Fruit fly (Drosophila melanogaster) whole organism, wandering third instar larva: ENCODE data around the gene CG34355.

Experiments used
- Abd-B ChIP-seq: fragments of >200 bp; optimal IDR thresholded peaks from 2 replicates; lab custom pipeline; 2017; ENCODE audit warnings: missing biosample characterization, missing genetic modification characterization
- CG32264 ChIP-seq: fragments of 200-800 bp; sonication (Bioruptor generic); optimal IDR thresholded peaks from 2 replicates; lab custom pipeline; 2016; ENCODE audit warnings: missing biosample characterization, missing genetic modification characterization
- CG9705 ChIP-seq: fragments of 200-800 bp; sonication (Bioruptor generic); optimal IDR thresholded peaks from 2 replicates; lab custom pipeline; 2018; ENCODE audit warnings: missing biosample characterization, mild to moderate bottlenecking, missing genetic modification characterization
- CrebA ChIP-seq: fragments of 200-800 bp; sonication (Bioruptor generic); optimal IDR thresholded peaks from 2 replicates; lab custom pipeline; 2016; ENCODE audit warnings: missing biosample characterization, mild to moderate bottlenecking, missing genetic modification characterization, borderline replicate concordance
- Dfd ChIP-seq: fragments of >200 bp; optimal IDR thresholded peaks from 2 replicates; lab custom pipeline; 2017; ENCODE audit warnings: missing biosample characterization, missing genetic modification characterization
- Dif ChIP-seq: fragments of 200-275, 200-300 bp; sonication (Bioruptor generic); optimal IDR thresholded peaks from 2 replicates; lab custom pipeline; 2018; ENCODE audit warnings: missing biosample characterization, missing genetic modification characterization; ENCODE audit not compliant: partially characterized antibody
- GATAd ChIP-seq: sonication (Bioruptor generic); optimal IDR thresholded peaks from 2 replicates; lab custom pipeline; 2016; ENCODE audit warnings: missing biosample characterization, missing genetic modification characterization
- HLH106 ChIP-seq: fragments of 200-800 bp; optimal IDR thresholded peaks from 3 replicates; lab custom pipeline; 2019; ENCODE audit warnings: missing biosample characterization, mild to moderate bottlenecking, missing genetic modification characterization, moderate library complexity
- Hnf4 ChIP-seq: fragments of 200-800 bp; sonication (Bioruptor generic); optimal IDR thresholded peaks from 2 replicates; lab custom pipeline; 2016; ENCODE audit warnings: missing biosample characterization, mild to moderate bottlenecking, missing genetic modification characterization
- Hr78 ChIP-seq: fragments of >200 bp; optimal IDR thresholded peaks from 2 replicates; lab custom pipeline; 2017; ENCODE audit warnings: missing biosample characterization, missing genetic modification characterization
- Hr83 ChIP-seq: fragments of 200-300 bp; sonication (Bioruptor generic); optimal IDR thresholded peaks from 2 replicates; lab custom pipeline; 2016; ENCODE audit warnings: missing biosample characterization, mild to moderate bottlenecking, missing genetic modification characterization, moderate library complexity; ENCODE audit not compliant: poor library complexity, severe bottlenecking
- Jra ChIP-seq: sonication (Bioruptor generic); optimal IDR thresholded peaks from 2 replicates; lab custom pipeline; 2016; ENCODE audit warnings: missing biosample characterization, missing genetic modification characterization
- Mio ChIP-seq: sonication (Bioruptor generic); optimal IDR thresholded peaks from 2 replicates; lab custom pipeline; 2016; ENCODE audit warnings: missing biosample characterization, missing genetic modification characterization
- Myc ChIP-seq: fragments of >200 bp; optimal IDR thresholded peaks from 2 replicates; lab custom pipeline; 2017
- N ChIP-seq: fragments of >200 bp; optimal IDR thresholded peaks from 2 replicates; lab custom pipeline; 2018; ENCODE audit warnings: missing biosample characterization, missing external identifiers, missing genetic modification characterization
- OdsH ChIP-seq: fragments of 200-800 bp; sonication (Bioruptor generic); optimal IDR thresholded peaks from 2 replicates; lab custom pipeline; 2016; ENCODE audit warnings: missing biosample characterization, mild to moderate bottlenecking, missing genetic modification characterization
- Rel ChIP-seq, 2 experiments: fragments of 200-800 bp; sonication (Bioruptor generic) in 1 of 2; optimal IDR thresholded peaks; 2 replicates in 1 of 2; 3 replicates in 1 of 2; lab custom pipeline; 2016 to 2019; ENCODE audit warnings: mild to moderate bottlenecking in 2 of 2, missing biosample characterization in 2 of 2, missing genetic modification characterization in 2 of 2, moderate library complexity in 1 of 2
- Sp1 ChIP-seq: fragments of 200-800 bp; sonication (Bioruptor generic); optimal IDR thresholded peaks from 3 replicates; lab custom pipeline; 2019; ENCODE audit warnings: missing biosample characterization, mild to moderate bottlenecking, missing genetic modification characterization, moderate library complexity
- Vsx2 ChIP-seq: fragments of 200-300, 225-300 bp; sonication (Bioruptor generic); optimal IDR thresholded peaks from 2 replicates; lab custom pipeline; 2018; ENCODE audit warnings: missing biosample characterization, missing genetic modification characterization; ENCODE audit not compliant: partially characterized antibody
- br ChIP-seq: fragments of 200-800 bp; sonication (Bioruptor generic); optimal IDR thresholded peaks from 2 replicates; lab custom pipeline; 2016; ENCODE audit warnings: missing biosample characterization, missing genetic modification characterization
- brk ChIP-seq: fragments of 200-800 bp; sonication (Bioruptor generic); optimal IDR thresholded peaks from 2 replicates; lab custom pipeline; 2016; ENCODE audit warnings: missing biosample characterization, mild to moderate bottlenecking, missing genetic modification characterization
- dl ChIP-seq, 2 experiments: fragments of 175-275, 200-275 bp in 1 of 2; fragments of 200-275 bp in 1 of 2; sonication (Bioruptor generic); optimal IDR thresholded peaks; lab custom pipeline; 2018; ENCODE audit warnings: mild to moderate bottlenecking in 2 of 2, missing biosample characterization in 2 of 2, missing genetic modification characterization in 2 of 2, moderate library complexity in 2 of 2; ENCODE audit not compliant: partially characterized antibody in 2 of 2, insufficient read depth in 1 of 2
- dmrt93B ChIP-seq: fragments of 200-800 bp; sonication (Bioruptor generic); optimal IDR thresholded peaks from 2 replicates; lab custom pipeline; 2018; ENCODE audit warnings: missing biosample characterization, mild to moderate bottlenecking, missing genetic modification characterization
- dsf ChIP-seq: sonication (Bioruptor generic); optimal IDR thresholded peaks from 2 replicates; lab custom pipeline; 2016; ENCODE audit warnings: missing biosample characterization, missing genetic modification characterization, borderline replicate concordance
- ey ChIP-seq: fragments of 200-800 bp; sonication (Bioruptor generic); optimal IDR thresholded peaks from 2 replicates; lab custom pipeline; 2016; ENCODE audit warnings: missing biosample characterization, missing genetic modification characterization
- foxo ChIP-seq, 2 experiments: fragments of 200-800 bp; sonication (Bioruptor generic); optimal IDR thresholded peaks; 2 replicates in 1 of 2; 3 replicates in 1 of 2; lab custom pipeline; 2016 to 2017; ENCODE audit warnings: missing biosample characterization in 2 of 2, missing genetic modification characterization in 2 of 2
- fru ChIP-seq: fragments of 200-800 bp; sonication (Bioruptor generic); optimal IDR thresholded peaks from 3 replicates; lab custom pipeline; 2016; ENCODE audit warnings: missing biosample characterization, mild to moderate bottlenecking, missing genetic modification characterization
- h ChIP-seq: fragments of 200-800 bp; sonication (Bioruptor generic); optimal IDR thresholded peaks from 3 replicates; lab custom pipeline; 2016; ENCODE audit warnings: missing biosample characterization, mild to moderate bottlenecking, missing genetic modification characterization
- jim ChIP-seq: fragments of 175-275, 200-325 bp; sonication (Bioruptor generic); optimal IDR thresholded peaks from 2 replicates; lab custom pipeline; 2016; ENCODE audit warnings: missing biosample characterization, mild to moderate bottlenecking, missing genetic modification characterization
- lola ChIP-seq: fragments of >200 bp; optimal IDR thresholded peaks from 2 replicates; lab custom pipeline; 2017; ENCODE audit warnings: missing biosample characterization, missing genetic modification characterization
- pan ChIP-seq: fragments of >200 bp; optimal IDR thresholded peaks from 2 replicates; lab custom pipeline; 2017
- psq ChIP-seq: fragments of 200-800 bp; sonication (Bioruptor generic); optimal IDR thresholded peaks from 3 replicates; lab custom pipeline; 2017; ENCODE audit warnings: missing biosample characterization, mild to moderate bottlenecking, missing genetic modification characterization, moderate library complexity
- rgr ChIP-seq: fragments of 200-800 bp; sonication (Bioruptor generic); optimal IDR thresholded peaks from 3 replicates; lab custom pipeline; 2016; ENCODE audit warnings: missing biosample characterization, mild to moderate bottlenecking, missing genetic modification characterization
- sage ChIP-seq: fragments of 200-800 bp; sonication (Bioruptor generic); optimal IDR thresholded peaks from 2 replicates; lab custom pipeline; 2016; ENCODE audit warnings: missing biosample characterization, mild to moderate bottlenecking, missing genetic modification characterization
- sv ChIP-seq: fragments of 200-800 bp; sonication (Bioruptor generic); optimal IDR thresholded peaks from 3 replicates; lab custom pipeline; 2016; ENCODE audit warnings: missing biosample characterization, missing genetic modification characterization
- tai ChIP-seq: sonication (Bioruptor generic); optimal IDR thresholded peaks from 2 replicates; lab custom pipeline; 2016; ENCODE audit warnings: missing biosample characterization, missing genetic modification characterization
- usp ChIP-seq: fragments of >200 bp; optimal IDR thresholded peaks from 2 replicates; lab custom pipeline; 2017; ENCODE audit warnings: missing biosample characterization, missing genetic modification characterization
- woc ChIP-seq: sonication (Bioruptor generic); optimal IDR thresholded peaks from 2 replicates; lab custom pipeline; 2016; ENCODE audit warnings: missing biosample characterization, mild to moderate bottlenecking, missing genetic modification characterization

The CG34355 gene

dm6 chr3R:23783403-23783757 is 20.3 kb upstream of the CG34355 start:
- TF ChIP-seq Rel (GFP tag; optimal IDR thresholded peaks at IDR 0.05; lab: Kevin White, UChicago) (no peak), Rel (tag; optimal IDR thresholded peaks at IDR 0.05; lab: Kevin White, UChicago) (no peak), Dfd (GFP tag; lab: Kevin White, UChicago) (no peak), jim (GFP tag; lab: Kevin White, UChicago) (no peak), Hr78 (GFP tag; lab: Kevin White, UChicago) (no peak), sv (GFP tag; lab: Kevin White, UChicago) (no peak)

- no peak for TF ChIP-seq Hr83 (GFP tag; lab: Kevin White, UChicago)
- TF ChIP-seq sv (GFP tag; lab: Kevin White, UChicago), result peak; percentile 13
- TF ChIP-seq Hnf4, result no peak
- no peak for TF ChIP-seq brk (GFP tag; lab: Kevin White, UChicago)
- TF ChIP-seq Mio, result no peak
- TF ChIP-seq sage, result no peak
- TF ChIP-seq N (GFP tag; lab: Kevin White, UChicago), result no peak
- TF ChIP-seq foxo (GFP tag; optimal IDR thresholded peaks at IDR 0.05; lab: Kevin White, UChicago), result peak in 1 of 2 experiments; percentile 72
- TF ChIP-seq GATAd, result no peak
- peak; percentile 53 for TF ChIP-seq HLH106 (tag; lab: Kevin White, UChicago)
- no peak for TF ChIP-seq Dfd (GFP tag; lab: Kevin White, UChicago)
- no peak for TF ChIP-seq dsf (GFP tag; lab: Kevin White, UChicago)
- TF ChIP-seq OdsH (GFP tag; lab: Kevin White, UChicago), result peak; percentile 65
- no peak for TF ChIP-seq Hr78 (GFP tag; lab: Kevin White, UChicago)
- TF ChIP-seq CG9705, result no peak
- TF ChIP-seq Jra (GFP tag; lab: Kevin White, UChicago), result no peak
- TF ChIP-seq usp (GFP tag; lab: Kevin White, UChicago), result no peak
- peak; percentile 75 for TF ChIP-seq fru (GFP tag; lab: Kevin White, UChicago)
- TF ChIP-seq dl (GFP tag; optimal IDR thresholded peaks at IDR 0.05; lab: Kevin White, UChicago; ENCODE audit: insufficient read depth in 1 of 2, partially characterized antibody in 2 of 2), result no peak
- no peak for TF ChIP-seq pan (lab: Kevin White, UChicago)
- TF ChIP-seq br (GFP tag; lab: Kevin White, UChicago), result peak; percentile 51
- TF ChIP-seq tai (GFP tag; lab: Kevin White, UChicago), result no peak
- no peak for TF ChIP-seq CrebA (GFP tag; lab: Kevin White, UChicago)
- peak; percentile 75 for TF ChIP-seq h
- no peak for TF ChIP-seq dmrt93B (GFP tag; lab: Kevin White, UChicago)
- TF ChIP-seq Dif (GFP tag; lab: Kevin White, UChicago), result no peak
- no peak for TF ChIP-seq Rel (GFP tag; optimal IDR thresholded peaks at IDR 0.05; lab: Kevin White, UChicago)
- TF ChIP-seq Rel (tag; optimal IDR thresholded peaks at IDR 0.05; lab: Kevin White, UChicago), result no peak
- no peak for TF ChIP-seq Vsx2 (GFP tag; lab: Kevin White, UChicago)
- TF ChIP-seq CG32264 (GFP tag; lab: Kevin White, UChicago), result no peak
- no peak for TF ChIP-seq jim (GFP tag; lab: Kevin White, UChicago)
- TF ChIP-seq psq (GFP tag; lab: Kevin White, UChicago), result peak; percentile 34
- no peak for TF ChIP-seq lola (GFP tag; lab: Kevin White, UChicago)
- peak; percentile 60 for TF ChIP-seq rgr (GFP tag; lab: Kevin White, UChicago)
- TF ChIP-seq Abd-B (GFP tag; lab: Kevin White, UChicago), result no peak
- peak; percentile 48 for TF ChIP-seq Sp1 (GFP tag; lab: Kevin White, UChicago)
- no peak for TF ChIP-seq Myc (lab: Kevin White, UChicago)
- peak; percentile 64 for TF ChIP-seq ey
- peak; percentile 54 for TF ChIP-seq woc (GFP tag; lab: Kevin White, UChicago)
Observed at dm6 chr3R:23783961-23784360, 19.7 kb upstream of the CG34355 start.
